Worm (Caenorhabditis elegans) whole organism, mixed stage, embryonic: ENCODE measurements around the gene F13H8.8.

Experiments used
- bed-3 ChIP-seq: fragments of 200-800 bp; sonication (Bioruptor generic); optimal IDR thresholded peaks from 3 replicates; lab custom pipeline; 2018; ENCODE audit warnings: mild to moderate bottlenecking, missing genetic modification characterization, moderate library complexity, missing compliant biosample characterization
- blmp-1 ChIP-seq: fragments of 150-350 bp; optimal IDR thresholded peaks from 2 replicates; lab custom pipeline; 2014; ENCODE audit warnings: missing biosample characterization, missing genetic modification characterization
- cnd-1 ChIP-seq: fragments of 200-800 bp; sonication (Bioruptor generic); optimal IDR thresholded peaks from 2 replicates; lab custom pipeline; 2018; ENCODE audit warnings: mild to moderate bottlenecking, missing genetic modification characterization, missing compliant biosample characterization
- drap-1 ChIP-seq: fragments of 200-800 bp; sonication (Bioruptor generic); optimal IDR thresholded peaks from 3 replicates; lab custom pipeline; 2018; ENCODE audit warnings: mild to moderate bottlenecking, missing genetic modification characterization, missing compliant biosample characterization
- elt-3 ChIP-seq: fragments of 150-350 bp; optimal IDR thresholded peaks from 2 replicates; lab custom pipeline; 2014; ENCODE audit warnings: missing biosample characterization, missing genetic modification characterization
- hlh-1 ChIP-seq: fragments of 150-350 bp; optimal IDR thresholded peaks from 2 replicates; lab custom pipeline; 2014; ENCODE audit warnings: missing biosample characterization, missing genetic modification reagents, missing genetic modification characterization
- lin-32 ChIP-seq: fragments of 200-800 bp; sonication (Bioruptor generic); optimal IDR thresholded peaks from 2 replicates; lab custom pipeline; 2018; ENCODE audit warnings: mild to moderate bottlenecking, missing genetic modification characterization, missing compliant biosample characterization
- nhr-2 ChIP-seq: fragments of 150-350 bp; optimal IDR thresholded peaks from 2 replicates; lab custom pipeline; 2014; ENCODE audit warnings: missing biosample characterization, missing genetic modification characterization
- nhr-28 ChIP-seq: fragments of 150-350 bp; optimal IDR thresholded peaks from 2 replicates; lab custom pipeline; 2014; ENCODE audit warnings: missing biosample characterization, missing genetic modification characterization
- unc-120 ChIP-seq: sonication (generic microtip); optimal IDR thresholded peaks from 2 replicates; lab custom pipeline; 2017; ENCODE audit warnings: missing genetic modification characterization, missing compliant biosample characterization; ENCODE audit not compliant: poor library complexity, severe bottlenecking
- unc-62 ChIP-seq: fragments of 150-350 bp; optimal IDR thresholded peaks from 2 replicates; lab custom pipeline; 2014; ENCODE audit warnings: missing biosample characterization, missing genetic modification reagents, missing genetic modification characterization

F13H8.8 gene

DNA sequence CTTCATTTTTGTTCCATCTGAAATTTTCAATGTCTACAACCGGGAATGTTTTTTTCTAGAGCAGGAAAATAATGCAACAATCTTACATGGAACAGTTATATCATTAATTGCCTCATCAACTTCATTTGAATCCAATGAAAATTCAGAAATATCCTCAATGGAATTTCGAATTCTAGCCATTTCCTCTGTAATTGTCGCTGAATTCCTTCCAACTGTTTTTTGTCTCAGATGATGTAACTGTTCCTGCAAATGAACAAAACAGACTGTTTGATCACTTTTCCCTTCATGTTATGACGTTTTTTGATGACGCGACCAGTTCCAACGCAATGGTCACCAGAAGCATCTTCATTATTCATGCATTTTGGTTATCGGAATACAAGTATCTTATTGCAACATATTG, 46.4 kb downstream of the F13H8.8 start:
- TF ChIP-seq unc-120 (no peak), blmp-1 (tag; lab: Kevin White, UChicago) (no peak), lin-32 (GFP tag; lab: Kevin White, UChicago) (no peak), unc-62 (GFP tag; lab: Kevin White, UChicago) (no peak), nhr-2 (tag; lab: Kevin White, UChicago) (no peak), elt-3 (tag; lab: Kevin White, UChicago) (no peak), bed-3 (GFP tag; lab: Kevin White, UChicago) (no peak)

DNA sequence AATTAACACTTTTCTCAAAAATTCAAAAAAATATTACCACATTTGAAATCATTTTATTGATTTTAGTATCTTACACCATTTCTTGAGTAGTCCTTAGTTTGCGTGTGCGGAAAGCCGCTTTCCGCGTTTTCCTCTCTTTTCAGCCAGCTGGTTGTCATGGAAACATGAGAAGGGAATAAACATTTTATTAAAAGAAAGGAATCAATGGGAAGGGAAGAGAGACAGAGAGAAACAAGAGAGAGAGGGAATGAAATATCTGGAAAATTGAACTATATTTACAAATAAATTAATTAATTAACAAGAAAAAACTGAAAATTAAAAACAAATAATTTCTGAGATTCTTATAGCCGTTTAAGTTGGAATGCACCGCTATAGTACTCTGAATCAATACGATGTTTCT, 48.5 kb downstream of the F13H8.8 start, which contains the start of gene mks-2:
TSS of gene mks-2 (minus strand) at position 101 of the 400 bp plus-strand sequence.
- TF ChIP-seq unc-120 (no peak), hlh-1 (no peak), cnd-1 (tag; lab: Kevin White, UChicago) (no peak), unc-62 (GFP tag; lab: Kevin White, UChicago) (no peak), drap-1 (GFP tag; lab: Kevin White, UChicago) (no peak), nhr-28 (tag; lab: Kevin White, UChicago) (no peak), nhr-2 (tag; lab: Kevin White, UChicago) (no peak)
- TF ChIP-seq, all 35 proteins: peak for 0
